Worm (Caenorhabditis elegans) whole organism, early embryonic: ENCODE results near the gene T26H5.11.

Experiments used
- ama-1 ChIP-seq: fragments of 150-350 bp; optimal IDR thresholded peaks from 2 replicates; lab custom pipeline; 2014
- ets-7 ChIP-seq: sonication (generic microtip); optimal IDR thresholded peaks from 2 replicates; lab custom pipeline; 2016; ENCODE audit warnings: missing genotype, missing genetic modification characterization, missing compliant biosample characterization
- flt-1 ChIP-seq: fragments of 200-800 bp; sonication (Bioruptor generic); IDR thresholded peaks from 2 replicates; pipeline ENCODE4 v1.3.6; 2022; ENCODE audit warnings: missing genetic modification characterization, missing compliant biosample characterization
- hmbx-1 ChIP-seq: sonication (generic microtip); optimal IDR thresholded peaks from 2 replicates; lab custom pipeline; 2016; ENCODE audit warnings: mild to moderate bottlenecking, missing genetic modification characterization, missing compliant biosample characterization
- hnd-1 ChIP-seq: sonication (generic microtip); optimal IDR thresholded peaks from 2 replicates; lab custom pipeline; 2016; ENCODE audit warnings: missing genetic modification characterization, missing compliant biosample characterization
- pes-1 ChIP-seq: fragments of 200-800 bp; sonication (Bioruptor generic); IDR thresholded peaks from 2 replicates; pipeline ENCODE4 v1.3.6; 2022; ENCODE audit warnings: missing genetic modification reagents, missing genetic modification characterization, missing compliant biosample characterization
- scrt-1 ChIP-seq: fragments of 200-800 bp; sonication (Bioruptor generic); IDR thresholded peaks from 2 replicates; pipeline ENCODE4 v1.3.6; 2022; ENCODE audit warnings: missing genetic modification characterization, missing compliant biosample characterization
- tra-4 ChIP-seq: sonication (generic microtip); optimal IDR thresholded peaks from 2 replicates; lab custom pipeline; 2017; ENCODE audit warnings: missing genetic modification characterization, missing compliant biosample characterization

ce11 chrV:15399691-15400377 lies 44.3 kb downstream of the T26H5.11 start, which contains the start of the genes T06E6.15 and sri-7:
- TF ChIP-seq pes-1, result no peak
- no peak for TF ChIP-seq hnd-1
- TF ChIP-seq ama-1 (lab: Kevin White, UChicago), result no peak
- TF ChIP-seq flt-1 (GFP tag; lab: Robert Waterston, UW), result no peak
- TF ChIP-seq scrt-1 (GFP tag; lab: Robert Waterston, UW), result no peak
- TF ChIP-seq hmbx-1, result no peak
- no peak for TF ChIP-seq ets-7 (tag; lab: Kevin White, UChicago)
- TF ChIP-seq tra-4 (tag; lab: Kevin White, UChicago), result no peak
